Fruit fly (Drosophila melanogaster) S2 (cell line): ENCODE data around the gene tHMG2.

Experiments used
- CG8478 ChIP-seq: fragments of >200 bp; optimal IDR thresholded peaks from 2 replicates; lab custom pipeline; 2018
- CTCF ChIP-seq, 2 experiments: fragments of >200 bp; optimal IDR thresholded peaks; 2 replicates each; lab custom pipeline; 2018

The tHMG2 gene

dm6 chr3R:22536504-22537423, 44.0 kb downstream of the tHMG2 start:
- TF ChIP-seq CTCF (optimal IDR thresholded peaks at IDR 0.05; lab: Kevin White, UChicago) (no peak), CG8478 (lab: Kevin White, UChicago) (no peak)

- TF ChIP-seq CG8478 (lab: Kevin White, UChicago): no peak
- no peak for TF ChIP-seq CTCF (optimal IDR thresholded peaks at IDR 0.05; lab: Kevin White, UChicago)
These were observed 46.1 kb downstream of the tHMG2 start for dm6 chr3R:22538877-22539276.

- TF ChIP-seq CTCF (optimal IDR thresholded peaks at IDR 0.05; lab: Kevin White, UChicago) (no peak), CG8478 (lab: Kevin White, UChicago) (no peak)
These were observed 47.0 kb downstream of the tHMG2 start, which contains the start of gene CG5326 for dm6 chr3R:22539762-22540161. CG5326 (minus strand) TSS chr3R:22539919.

dm6 chr3R:22540686-22541085, 47.9 kb downstream of the tHMG2 start:
- no peak for TF ChIP-seq CG8478 (lab: Kevin White, UChicago)
- no peak for TF ChIP-seq CTCF (optimal IDR thresholded peaks at IDR 0.05; lab: Kevin White, UChicago)

- TF ChIP-seq CTCF (optimal IDR thresholded peaks at IDR 0.05; lab: Kevin White, UChicago) (no peak), CG8478 (lab: Kevin White, UChicago) (no peak)
These were observed 50.1 kb downstream of the tHMG2 start for dm6 chr3R:22542773-22543411.
